Worm (Caenorhabditis elegans) whole organism, late embryonic: ENCODE data around the gene ram-2.

Source experiments
- C08G9.2 ChIP-seq: sonication (generic microtip); optimal IDR thresholded peaks from 2 replicates; lab custom pipeline; 2016; ENCODE audit warnings: mild to moderate bottlenecking, missing genetic modification characterization, moderate library complexity, missing compliant biosample characterization
- C38D4.7 ChIP-seq: fragments of 200-800 bp; sonication (Bioruptor generic); optimal IDR thresholded peaks from 2 replicates; lab custom pipeline; 2018; ENCODE audit warnings: mild to moderate bottlenecking, missing genetic modification characterization, moderate library complexity, missing compliant biosample characterization
- F13H6.1 ChIP-seq: sonication (generic microtip); optimal IDR thresholded peaks from 2 replicates; lab custom pipeline; 2016; ENCODE audit warnings: missing genetic modification characterization, missing compliant biosample characterization
- K09A11.1 ChIP-seq: sonication (generic microtip); optimal IDR thresholded peaks from 2 replicates; lab custom pipeline; 2017; ENCODE audit warnings: antibody characterized with exemption, mild to moderate bottlenecking, missing genetic modification characterization, missing compliant biosample characterization; ENCODE audit not compliant: insufficient read depth
- T23F11.4 ChIP-seq: fragments of 200-800 bp; sonication (Bioruptor generic); optimal IDR thresholded peaks from 2 replicates; lab custom pipeline; 2018; ENCODE audit warnings: mild to moderate bottlenecking, missing genetic modification characterization, missing compliant biosample characterization
- ama-1 ChIP-seq: fragments of 150-350 bp; optimal IDR thresholded peaks from 2 replicates; lab custom pipeline; 2014
- ceh-19 ChIP-seq: fragments of 200-800 bp; sonication (Bioruptor generic); optimal IDR thresholded peaks from 2 replicates; lab custom pipeline; 2018; ENCODE audit warnings: mild to moderate bottlenecking, missing genetic modification characterization, missing compliant biosample characterization
- ceh-2 ChIP-seq: sonication (generic microtip); optimal IDR thresholded peaks from 2 replicates; lab custom pipeline; 2016; ENCODE audit warnings: missing genotype, missing genetic modification characterization, missing compliant biosample characterization
- ceh-31 ChIP-seq: sonication (generic microtip); optimal IDR thresholded peaks from 2 replicates; lab custom pipeline; 2016; ENCODE audit warnings: missing genetic modification characterization, missing compliant biosample characterization
- ceh-45 ChIP-seq: fragments of 200-800 bp; sonication (Bioruptor generic); IDR thresholded peaks from 2 replicates; pipeline ENCODE4 v1.3.6; 2022; ENCODE audit warnings: missing genetic modification reagents, missing genetic modification characterization, missing compliant biosample characterization
- ceh-6 ChIP-seq: fragments of 200-800 bp; sonication (Bioruptor generic); optimal IDR thresholded peaks from 2 replicates; lab custom pipeline; 2018; ENCODE audit warnings: mild to moderate bottlenecking, missing genetic modification characterization, missing compliant biosample characterization
- ceh-9 ChIP-seq: sonication (generic microtip); optimal IDR thresholded peaks from 2 replicates; lab custom pipeline; 2016; ENCODE audit warnings: mild to moderate bottlenecking, missing genetic modification characterization, inconsistent platforms, missing compliant biosample characterization
- che-1 ChIP-seq: sonication (generic microtip); optimal IDR thresholded peaks from 2 replicates; lab custom pipeline; 2016; ENCODE audit warnings: mild to moderate bottlenecking, missing genetic modification characterization, missing compliant biosample characterization
- dmd-4 ChIP-seq: sonication (generic microtip); optimal IDR thresholded peaks from 2 replicates; lab custom pipeline; 2016; ENCODE audit warnings: borderline replicate concordance, missing genetic modification characterization, missing compliant biosample characterization
- dve-1 ChIP-seq: sonication (generic microtip); optimal IDR thresholded peaks from 2 replicates; lab custom pipeline; 2017; ENCODE audit warnings: antibody characterized with exemption, mild to moderate bottlenecking, missing genetic modification characterization, missing compliant biosample characterization
- elt-2 ChIP-seq: sonication (generic microtip); optimal IDR thresholded peaks from 2 replicates; lab custom pipeline; 2016; ENCODE audit warnings: missing genetic modification reagents, missing genetic modification characterization, missing compliant biosample characterization
- eyg-1 ChIP-seq: sonication (generic microtip); optimal IDR thresholded peaks from 2 replicates; lab custom pipeline; 2016; ENCODE audit warnings: missing genotype, missing genetic modification characterization, missing compliant biosample characterization
- fkh-10 ChIP-seq: fragments of 150-350 bp; optimal IDR thresholded peaks from 2 replicates; lab custom pipeline; 2014; ENCODE audit warnings: missing biosample characterization, missing genetic modification reagents, missing genetic modification characterization
- hlh-13 ChIP-seq: fragments of 200-800 bp; sonication (Bioruptor generic); optimal IDR thresholded peaks from 2 replicates; lab custom pipeline; 2018; ENCODE audit warnings: mild to moderate bottlenecking, missing genetic modification characterization, missing compliant biosample characterization
- hlh-15 ChIP-seq: sonication (generic microtip); optimal IDR thresholded peaks from 2 replicates; lab custom pipeline; 2016; ENCODE audit warnings: missing genetic modification characterization, missing compliant biosample characterization
- hlh-6 ChIP-seq: sonication (generic microtip); optimal IDR thresholded peaks from 2 replicates; lab custom pipeline; 2016; ENCODE audit warnings: missing genotype, missing genetic modification characterization, missing compliant biosample characterization
- hlh-8 ChIP-seq: sonication (generic microtip); optimal IDR thresholded peaks from 2 replicates; lab custom pipeline; 2016; ENCODE audit warnings: missing genotype, missing genetic modification characterization, missing compliant biosample characterization
- mec-3 ChIP-seq: sonication (generic microtip); optimal IDR thresholded peaks from 2 replicates; lab custom pipeline; 2016; ENCODE audit warnings: borderline replicate concordance, missing genetic modification characterization, missing compliant biosample characterization
- nhr-11 ChIP-seq: fragments of 150-350 bp; optimal IDR thresholded peaks from 2 replicates; lab custom pipeline; 2014; ENCODE audit warnings: missing biosample characterization, missing genetic modification characterization
- pat-9 ChIP-seq: fragments of 200-800 bp; sonication (Bioruptor generic); optimal IDR thresholded peaks from 2 replicates; lab custom pipeline; 2018; ENCODE audit warnings: mild to moderate bottlenecking, missing genetic modification characterization, moderate library complexity, missing compliant biosample characterization
- pqm-1 ChIP-seq: sonication (generic microtip); optimal IDR thresholded peaks from 2 replicates; lab custom pipeline; 2016; ENCODE audit warnings: missing genetic modification characterization, missing compliant biosample characterization
- ref-2 ChIP-seq: sonication (generic microtip); optimal IDR thresholded peaks from 2 replicates; lab custom pipeline; 2016; ENCODE audit warnings: missing genetic modification characterization, missing compliant biosample characterization
- rnt-1 ChIP-seq: sonication (generic microtip); optimal IDR thresholded peaks from 2 replicates; lab custom pipeline; 2016; ENCODE audit warnings: missing genetic modification characterization, missing compliant biosample characterization
- sox-4 ChIP-seq: sonication (generic microtip); optimal IDR thresholded peaks from 2 replicates; lab custom pipeline; 2017; ENCODE audit warnings: mild to moderate bottlenecking, missing genetic modification characterization, inconsistent platforms, missing compliant biosample characterization
- tbx-2 ChIP-seq: sonication (generic microtip); optimal IDR thresholded peaks from 2 replicates; lab custom pipeline; 2016; ENCODE audit warnings: missing genetic modification characterization, missing compliant biosample characterization
- unc-42 ChIP-seq: sonication (generic microtip); optimal IDR thresholded peaks from 2 replicates; lab custom pipeline; 2016; ENCODE audit warnings: missing genotype, missing genetic modification characterization, missing compliant biosample characterization
- unc-55 ChIP-seq: sonication (generic microtip); optimal IDR thresholded peaks from 2 replicates; lab custom pipeline; 2017; ENCODE audit warnings: missing biosample characterization, missing genetic modification reagents, missing genetic modification characterization
- unc-86 ChIP-seq: sonication (generic microtip); optimal IDR thresholded peaks from 2 replicates; lab custom pipeline; 2016; ENCODE audit warnings: missing genetic modification characterization, missing compliant biosample characterization

The ram-2 gene

ce11 chrII:11015210-11015609, 1.5 kb downstream of the ram-2 start:
- TF ChIP-seq nhr-11 (no peak), hlh-8 (no peak), pat-9 (no peak)
- TF ChIP-seq, all 69 proteins: peak for 0

DNA sequence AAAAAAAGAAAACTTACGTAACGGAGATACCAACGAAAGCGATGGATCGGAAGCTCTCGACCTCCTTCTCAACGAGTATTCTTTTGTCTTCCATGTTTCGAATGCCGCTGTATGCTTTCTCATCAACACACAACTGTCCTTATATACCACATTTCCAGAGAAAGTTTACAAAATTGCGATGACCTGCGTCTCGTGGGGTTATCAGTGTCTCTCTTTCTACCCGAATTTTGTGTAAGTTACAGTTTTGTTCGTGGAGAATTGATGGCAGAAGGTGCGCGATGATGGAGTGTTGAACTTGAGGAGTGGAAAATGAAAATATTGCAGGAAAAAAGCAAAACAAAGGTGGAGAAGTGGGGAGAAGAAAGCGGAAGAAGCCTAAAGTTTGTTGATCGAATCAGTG, 3.0 kb downstream of the ram-2 start, which contains the start of gene col-81:
TSS of gene col-81 (minus strand) at position 101 of the 400 bp plus-strand sequence.
- TF ChIP-seq hlh-13 (GFP tag; lab: Kevin White, UChicago) (no peak), T23F11.4 (GFP tag; lab: Kevin White, UChicago) (no peak), pat-9 (no peak), C08G9.2 (no peak), unc-55 (GFP tag; lab: Kevin White, UChicago) (no peak), hlh-15 (tag; lab: Kevin White, UChicago) (no peak), tbx-2 (tag; lab: Kevin White, UChicago) (no peak), ceh-6 (GFP tag; lab: Kevin White, UChicago) (no peak), che-1 (no peak), ceh-19 (GFP tag; lab: Kevin White, UChicago) (no peak), dmd-4 (no peak), elt-2 (tag; lab: Kevin White, UChicago) (no peak), ceh-45 (GFP tag; lab: Robert Waterston, UW) (no peak), eyg-1 (tag; lab: Kevin White, UChicago) (no peak), C38D4.7 (GFP tag; lab: Kevin White, UChicago) (no peak), sox-4 (tag; lab: Kevin White, UChicago) (no peak), dve-1 (tag; lab: Kevin White, UChicago) (no peak), ceh-9 (tag; lab: Kevin White, UChicago) (no peak)

ce11 chrII:11012532-11013179, 4.0 kb downstream of the ram-2 start:
- TF ChIP-seq mec-3 (peak; percentile 6), hlh-6 (tag; lab: Kevin White, UChicago) (no peak)
- TF ChIP-seq, all 69 proteins: peak for 1

ce11 chrII:11010914-11011313, 5.8 kb downstream of the ram-2 start:
- TF ChIP-seq fkh-10 (GFP tag; lab: Kevin White, UChicago) = no peak
- no peak for TF ChIP-seq unc-86 (tag; lab: Kevin White, UChicago)
- no peak for TF ChIP-seq rnt-1 (tag; lab: Kevin White, UChicago)
- TF ChIP-seq ceh-45 (GFP tag; lab: Robert Waterston, UW) = no peak

ce11 chrII:11004381-11004780, 12.3 kb downstream of the ram-2 start:
- TF ChIP-seq unc-86 (tag; lab: Kevin White, UChicago) (no peak), hlh-15 (tag; lab: Kevin White, UChicago) (no peak), pqm-1 (no peak), ref-2 (tag; lab: Kevin White, UChicago) (no peak), unc-55 (GFP tag; lab: Kevin White, UChicago) (no peak), ama-1 (lab: Kevin White, UChicago) (no peak), F13H6.1 (no peak), che-1 (no peak), K09A11.1 (tag; lab: Kevin White, UChicago) (no peak), ceh-45 (GFP tag; lab: Robert Waterston, UW) (no peak), ceh-31 (tag; lab: Kevin White, UChicago) (no peak)

DNA sequence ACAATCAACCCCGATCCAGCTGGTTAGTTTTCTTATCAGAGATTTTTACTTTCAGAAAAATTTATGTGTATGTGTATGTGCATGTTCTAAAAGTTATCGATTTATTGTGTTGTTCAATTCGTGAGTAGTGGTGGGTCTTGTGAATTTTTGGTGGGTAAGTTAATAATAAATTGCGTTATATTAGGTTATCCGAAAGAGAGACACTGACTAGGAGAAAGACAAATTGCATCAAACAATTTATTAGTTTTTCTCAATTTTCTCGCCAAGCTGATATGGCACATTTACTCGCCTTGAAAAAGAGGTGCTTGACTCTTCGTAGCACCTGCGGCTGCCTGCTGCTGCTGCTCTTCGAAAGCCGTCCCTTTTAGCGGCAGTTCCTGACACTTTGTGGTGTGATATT, 17.6 kb downstream of the ram-2 start:
- no peak for TF ChIP-seq ceh-2 (tag; lab: Kevin White, UChicago)
- TF ChIP-seq unc-42 = peak; percentile 90
- TF ChIP-seq, all 69 proteins: peak for 1
